Fruit fly (Drosophila melanogaster) whole organism, larva: Measurements from ENCODE around the gene Taf11.

Experiments used
- noc ChIP-seq: fragments of 200-800 bp; sonication (Bioruptor generic); optimal IDR thresholded peaks from 3 replicates; lab custom pipeline; 2019; ENCODE audit warnings: missing biosample characterization, mild to moderate bottlenecking, missing genetic modification characterization, moderate library complexity

Taf11 gene

DNA sequence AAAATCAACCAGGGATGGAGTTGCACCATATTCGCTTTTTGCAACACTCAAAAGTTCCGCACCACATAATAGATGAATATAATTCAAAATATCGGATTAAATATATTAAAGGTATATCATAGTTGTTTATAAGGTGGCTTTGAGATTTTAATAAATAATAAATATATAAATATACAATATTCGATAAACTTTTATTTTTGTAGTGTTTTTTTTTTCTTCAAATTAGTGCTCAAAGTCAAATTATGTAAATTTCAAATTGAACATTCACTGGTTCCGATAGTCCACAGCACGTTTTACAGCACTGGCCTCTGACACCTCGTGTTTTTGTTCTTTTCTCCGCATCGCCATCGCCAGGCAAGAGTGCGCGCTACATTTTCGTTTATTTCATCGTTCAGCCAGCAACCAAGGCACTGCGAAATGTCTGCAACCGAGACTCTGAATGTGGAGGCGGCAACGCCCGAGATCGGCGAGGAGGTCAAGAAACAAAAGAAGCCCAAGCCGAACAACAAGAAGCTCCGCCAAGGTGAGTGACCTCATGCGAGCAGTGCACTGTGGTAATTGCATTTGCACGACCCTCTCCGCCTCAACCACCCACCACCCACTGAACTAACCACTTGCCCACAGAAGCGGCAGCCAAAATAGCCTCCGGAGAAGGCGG, at the start of gene Taf11, which contains the start of gene und:
Taf11 (minus strand) TSS at position 51 of the 658 bp plus-strand sequence.
und (plus strand) TSS at position 158 of the 658 bp plus-strand sequence.
- TF ChIP-seq noc (tag; lab: Kevin White, UChicago), result peak; percentile 51

DNA sequence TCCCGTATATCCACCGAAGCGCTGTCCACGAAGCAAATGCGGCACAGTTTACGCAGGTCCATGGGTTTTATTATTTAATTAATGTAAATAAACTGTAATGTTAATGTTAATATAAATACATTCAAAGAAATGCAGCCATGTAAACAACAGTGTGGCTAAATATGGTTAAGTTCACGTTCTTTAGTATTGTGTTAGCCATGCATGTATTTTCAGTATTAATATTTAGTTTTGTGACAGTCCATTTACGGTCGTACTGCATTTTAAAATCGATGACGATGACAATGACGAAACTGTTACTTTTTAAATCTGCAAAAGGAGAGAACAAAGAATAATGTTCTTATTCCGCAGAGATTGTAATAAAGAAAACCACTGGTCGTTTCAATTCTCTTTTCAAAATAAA, 29.9 kb upstream of the Taf11 start, which contains the start of gene CG13123:
CG13123 (minus strand) TSS at position 163 of the 400 bp plus-strand sequence.
- TF ChIP-seq noc (tag; lab: Kevin White, UChicago), result no peak

DNA sequence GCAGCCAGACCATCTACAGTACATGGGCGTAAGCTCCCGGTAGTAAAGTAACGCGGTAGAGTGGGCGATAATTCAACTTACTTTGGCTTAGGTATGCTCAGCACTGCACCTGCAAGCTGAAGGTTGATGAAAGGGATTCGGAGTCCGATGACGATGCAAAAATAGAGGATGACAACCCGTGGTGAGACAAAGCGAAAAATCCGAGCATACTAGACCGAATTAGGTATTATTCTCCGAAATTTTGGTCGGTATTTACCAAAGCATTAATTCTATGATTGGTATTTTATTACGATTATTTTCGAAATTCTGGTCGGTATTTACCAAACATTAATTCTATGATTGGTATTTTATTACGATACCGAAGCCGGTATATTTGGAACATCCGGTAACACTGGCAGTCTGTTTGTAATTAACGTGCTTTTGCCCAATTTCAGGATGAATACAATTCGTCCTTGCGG, 27.5 kb upstream of the Taf11 start, which contains the start of gene CG4036:
CG4036 (plus strand) TSS at position 348 of the 458 bp plus-strand sequence.
- no peak for TF ChIP-seq noc (tag; lab: Kevin White, UChicago)

DNA sequence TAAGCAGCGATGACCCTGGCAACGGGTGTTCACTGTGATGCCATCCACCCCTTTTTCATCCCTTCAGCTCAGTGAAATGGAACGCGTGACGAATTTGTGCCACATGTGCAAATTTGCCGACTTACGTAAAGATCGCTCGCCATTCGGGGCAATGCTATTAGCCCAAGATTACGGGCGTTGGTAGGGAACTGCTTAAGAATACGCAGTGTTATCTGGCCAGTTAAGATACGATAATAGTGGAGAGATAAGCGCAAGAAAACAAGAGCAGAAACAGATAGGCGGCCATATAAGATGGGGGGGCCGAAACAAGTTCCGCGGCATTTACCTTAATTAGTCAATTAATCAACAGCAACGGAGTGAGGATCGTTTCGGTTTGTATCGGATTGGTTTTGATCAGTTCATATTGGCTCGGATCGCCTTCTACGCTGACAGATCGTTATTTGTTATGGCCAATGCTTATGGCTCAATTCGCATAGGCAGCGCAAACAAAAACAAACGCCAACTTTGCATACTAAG, 22.9 kb upstream of the Taf11 start:
- peak; percentile 72 for TF ChIP-seq noc (tag; lab: Kevin White, UChicago)

DNA sequence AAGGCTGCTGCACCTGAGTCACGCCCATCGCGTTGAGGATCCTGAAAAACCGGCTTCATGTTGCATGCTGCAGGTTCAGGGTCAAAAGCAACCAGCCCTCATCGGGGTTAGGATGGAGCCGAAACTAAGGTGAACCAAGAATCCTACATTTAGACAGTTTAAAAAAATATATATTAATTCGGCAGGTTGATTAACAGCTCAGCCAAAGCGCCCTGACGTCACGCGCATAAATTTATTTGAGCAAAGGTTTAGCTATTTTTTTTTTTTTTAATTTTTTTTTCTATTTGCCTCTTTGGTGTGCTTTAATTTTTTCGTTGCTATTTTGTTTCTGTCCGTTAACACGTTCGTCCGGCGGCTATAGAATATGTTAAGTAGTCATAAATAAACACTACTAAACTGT, 21.4 kb upstream of the Taf11 start:
- TF ChIP-seq noc (tag; lab: Kevin White, UChicago), result no peak

DNA sequence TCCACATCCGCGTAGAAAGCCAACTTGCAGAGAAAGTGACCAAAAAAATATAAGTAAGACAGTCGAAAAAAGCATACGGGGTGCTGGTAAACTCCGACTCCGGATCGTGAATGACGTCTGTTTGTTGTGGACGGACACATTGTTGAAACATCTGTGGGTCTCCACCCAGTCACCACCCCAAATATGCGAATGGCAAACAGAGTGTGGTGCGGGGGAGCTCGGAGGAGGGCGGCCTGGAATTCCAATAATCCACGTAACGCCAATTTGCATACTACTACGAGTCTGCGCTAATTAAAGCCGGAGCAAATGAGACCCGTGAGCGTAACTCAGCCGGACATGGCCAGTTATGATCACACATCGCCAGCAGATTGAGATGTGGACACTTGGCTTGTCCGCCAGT, 20.1 kb upstream of the Taf11 start:
- no peak for TF ChIP-seq noc (tag; lab: Kevin White, UChicago)

DNA sequence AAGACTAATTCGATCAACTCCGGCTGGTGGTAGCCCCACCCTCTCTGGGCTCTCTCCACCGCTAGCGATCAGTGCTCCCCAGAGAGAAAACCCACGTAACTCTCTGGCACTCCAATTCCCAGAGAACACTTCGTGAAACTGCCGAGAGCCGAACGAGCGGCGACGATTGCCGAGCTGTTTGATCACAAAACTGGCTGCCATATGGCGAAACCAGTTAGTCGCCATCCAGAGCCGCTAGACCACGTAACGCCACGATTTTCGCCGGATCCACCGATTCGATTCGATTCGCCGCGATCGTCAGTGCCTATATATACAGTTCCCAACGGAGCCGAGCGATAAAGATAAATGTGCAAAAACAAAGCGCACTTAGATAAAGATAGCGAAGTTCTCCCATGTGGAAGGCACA, 19.1 kb upstream of the Taf11 start, which contains the start of gene IP3K1:
IP3K1 (plus strand) TSS at position 209 of the 406 bp plus-strand sequence.
- peak; percentile 80 for TF ChIP-seq noc (tag; lab: Kevin White, UChicago)

DNA sequence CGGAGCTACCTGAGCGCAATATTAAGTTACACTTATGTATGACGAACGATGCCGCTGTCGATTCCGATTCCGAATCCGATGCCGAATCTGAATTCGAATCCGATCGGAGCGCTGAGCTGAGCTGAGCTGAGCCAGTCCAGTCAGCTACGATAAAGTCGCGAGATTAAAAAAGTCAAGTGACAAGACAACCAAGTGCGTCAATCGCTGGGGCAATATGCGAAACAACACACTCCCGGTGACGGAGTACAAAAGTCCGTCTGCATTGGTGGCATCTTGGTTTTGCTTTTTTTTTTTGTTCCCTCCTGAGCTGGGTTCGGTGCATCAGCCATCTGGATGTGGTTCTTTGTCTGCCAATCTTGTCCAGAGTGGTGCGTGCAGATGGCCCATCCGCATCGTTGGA, 16.7 kb upstream of the Taf11 start:
- TF ChIP-seq noc (tag; lab: Kevin White, UChicago), result no peak

DNA sequence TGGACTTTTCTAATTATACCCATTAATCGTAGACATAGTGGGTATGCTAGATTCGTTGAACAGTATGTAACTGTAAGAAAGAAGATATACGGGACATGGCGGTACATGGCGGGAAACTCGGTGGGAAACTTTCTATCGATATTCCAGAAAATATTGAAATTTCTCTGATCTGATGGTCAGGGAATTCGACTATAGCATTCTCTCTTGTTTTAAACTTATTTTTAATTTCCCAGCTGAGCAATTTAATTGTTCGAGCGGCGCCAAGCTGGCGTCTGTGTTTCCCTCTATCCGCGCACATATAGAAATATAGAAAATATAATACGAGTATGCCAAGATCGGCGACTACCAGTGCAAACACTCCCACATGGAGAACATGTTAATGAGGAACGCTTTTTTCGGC, 16.1 kb upstream of the Taf11 start:
- peak; percentile 77 for TF ChIP-seq noc (tag; lab: Kevin White, UChicago)

DNA sequence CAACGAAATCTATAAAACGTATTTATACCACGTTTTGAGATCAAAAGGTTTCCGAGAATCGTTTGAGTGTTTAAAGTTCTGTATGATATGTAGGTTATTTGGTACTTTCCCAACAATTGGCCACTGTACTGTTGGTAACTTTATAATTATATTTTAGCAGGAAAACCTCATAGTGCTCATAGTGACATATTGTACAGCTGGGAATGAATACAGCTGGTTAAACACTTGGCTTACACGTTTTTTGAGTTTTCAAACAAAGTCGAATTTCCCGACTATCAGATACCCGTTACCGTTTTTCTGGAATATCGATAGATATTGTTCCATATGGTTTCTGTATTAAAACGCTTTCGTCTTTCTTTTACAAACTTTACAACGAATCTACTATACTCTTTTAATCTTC, 15.4 kb upstream of the Taf11 start:
- no peak for TF ChIP-seq noc (tag; lab: Kevin White, UChicago)

DNA sequence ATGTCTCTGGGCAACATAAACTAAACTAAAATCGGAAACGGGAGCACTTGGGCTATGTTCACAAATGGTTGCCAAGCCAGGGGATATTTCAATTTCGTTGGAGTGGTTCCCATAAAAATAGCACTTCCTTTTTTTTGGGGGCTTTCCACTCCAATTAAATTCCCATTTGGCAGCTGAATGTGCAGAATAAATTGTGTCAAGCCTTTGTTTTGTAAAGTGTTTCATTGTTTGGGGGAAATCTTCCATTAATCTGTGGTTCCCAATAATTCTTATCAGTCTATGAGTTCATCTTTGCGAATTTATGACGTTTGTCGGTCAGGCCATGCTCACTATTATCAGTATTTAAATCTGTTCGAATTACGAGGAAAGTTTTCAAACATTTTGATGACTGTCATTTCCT, 14.9 kb upstream of the Taf11 start:
- peak; percentile 51 for TF ChIP-seq noc (tag; lab: Kevin White, UChicago)

DNA sequence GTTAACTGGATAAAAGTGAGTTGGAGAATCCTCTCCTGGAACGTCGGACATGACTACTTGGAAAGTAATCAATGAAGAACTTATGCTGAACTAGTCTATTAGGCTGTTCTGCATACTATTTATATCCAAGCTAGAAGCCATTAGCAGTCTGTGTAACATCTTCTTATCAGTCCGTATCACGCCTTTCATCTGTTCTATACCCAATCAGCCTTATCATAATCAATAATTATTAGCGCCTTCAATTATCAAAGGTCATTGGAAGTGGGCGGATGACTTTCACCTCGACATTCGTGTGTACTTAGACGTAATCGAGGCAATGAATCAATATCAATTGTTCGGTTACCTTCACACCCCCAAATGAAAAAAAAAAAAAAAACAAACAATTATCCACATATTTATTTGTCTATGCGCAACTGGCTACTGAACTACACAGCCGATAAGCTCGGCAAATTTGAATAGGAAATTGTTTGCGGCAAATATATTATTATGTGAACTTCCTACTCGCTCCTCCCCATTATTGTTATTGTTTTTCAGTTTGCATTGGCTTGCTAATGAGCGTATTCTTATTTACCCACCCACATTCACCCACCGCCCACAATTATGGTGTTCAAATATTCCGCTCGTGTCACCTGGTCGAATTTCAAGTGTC, 12.0 kb upstream of the Taf11 start, which contains the start of the genes ppk11 and ppk16:
ppk11 (minus strand) TSS at position 51 of the 649 bp plus-strand sequence.
ppk16 (minus strand) TSS at position 51 of the 649 bp plus-strand sequence.
- TF ChIP-seq noc (tag; lab: Kevin White, UChicago), result no peak

DNA sequence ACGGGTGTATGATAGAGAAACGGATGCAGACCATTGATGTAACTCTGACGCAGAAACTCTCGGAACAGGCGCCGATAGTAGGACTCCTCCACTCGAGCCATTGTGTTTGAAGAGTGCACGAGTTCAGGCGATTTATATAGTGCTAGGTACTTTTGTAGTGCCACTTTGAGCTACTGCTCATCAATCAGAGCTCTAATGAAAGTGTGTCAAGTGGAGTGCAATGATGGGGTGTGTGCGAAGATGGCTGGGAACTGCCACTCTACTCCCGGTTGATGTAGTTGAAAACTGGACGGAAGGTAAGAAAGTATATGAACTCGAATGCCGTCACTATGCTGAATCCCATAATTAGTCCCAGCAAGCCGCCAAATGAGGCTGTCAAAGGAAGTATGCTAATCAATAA, 7.8 kb upstream of the Taf11 start, which contains the start of gene ppk18:
ppk18 (minus strand) TSS at position 101 of the 400 bp plus-strand sequence.
- no peak for TF ChIP-seq noc (tag; lab: Kevin White, UChicago)

DNA sequence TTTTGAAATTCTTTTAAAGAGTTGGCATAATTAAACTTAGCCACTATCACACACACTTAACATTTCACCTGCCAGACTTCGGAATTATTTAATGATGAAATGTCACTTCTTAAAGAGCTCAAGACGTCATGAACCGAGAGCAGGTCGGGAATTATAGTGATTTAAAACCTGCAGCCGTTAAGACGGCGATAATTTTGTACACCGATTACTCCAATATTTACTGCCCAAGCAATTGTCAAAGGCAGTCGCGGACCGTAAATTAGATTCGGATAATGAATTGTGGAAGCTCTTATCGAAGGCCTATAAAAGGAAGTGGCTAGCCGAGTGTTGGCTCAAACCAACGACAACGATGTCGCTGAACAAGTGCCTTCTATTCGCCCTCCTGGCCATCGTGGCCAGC, 5.7 kb upstream of the Taf11 start, which contains the start of gene CG17633:
CG17633 (plus strand) TSS at position 326 of the 400 bp plus-strand sequence.
- TF ChIP-seq noc (tag; lab: Kevin White, UChicago), result peak; percentile 58

DNA sequence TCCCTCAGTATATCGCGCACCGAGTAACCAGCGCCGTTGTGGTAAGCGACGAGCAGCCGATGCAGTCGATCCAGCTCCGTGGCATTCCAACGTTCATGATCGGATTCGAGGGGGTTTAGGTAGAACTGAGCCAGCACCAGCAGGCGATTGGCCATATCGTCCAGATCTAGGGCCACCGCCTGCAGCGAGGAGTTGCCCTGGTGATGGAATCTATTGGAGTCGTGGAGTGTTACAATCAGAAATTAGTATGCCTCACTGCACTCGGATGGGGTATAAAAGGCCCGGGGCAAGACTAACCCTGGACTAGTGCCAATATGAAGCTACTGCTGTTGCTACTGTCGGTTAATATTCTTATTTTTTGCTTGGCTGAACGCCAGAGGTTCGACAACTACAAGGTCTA, 3.7 kb upstream of the Taf11 start, which contains the start of gene CG4017:
CG4017 (plus strand) TSS at position 301 of the 400 bp plus-strand sequence.
- no peak for TF ChIP-seq noc (tag; lab: Kevin White, UChicago)

DNA sequence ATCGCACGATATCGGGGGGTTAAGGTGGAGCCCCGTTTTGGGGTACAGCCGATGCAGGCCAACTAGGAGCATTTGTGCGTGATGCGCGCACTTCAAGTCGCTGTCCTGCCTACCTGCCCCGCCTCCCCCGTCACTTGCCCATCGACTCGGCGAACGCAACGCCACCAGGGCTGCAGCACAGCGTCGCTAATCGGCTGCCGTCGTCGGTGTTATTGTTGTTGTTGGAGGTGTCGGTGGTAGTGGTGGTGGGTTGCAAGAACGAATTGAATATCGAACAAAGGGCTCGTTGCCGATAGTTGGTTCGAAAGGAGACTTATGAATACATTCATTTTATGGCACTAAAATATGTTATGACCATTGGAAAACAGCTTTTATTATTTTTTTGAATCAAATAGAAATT, 4.2 kb downstream of the Taf11 start:
- TF ChIP-seq noc (tag; lab: Kevin White, UChicago), result no peak
